Worm (Caenorhabditis elegans) whole organism, early embryonic: ENCODE data around the gene catp-4.

Experiments used
- B0310.2 ChIP-seq: sonication (generic microtip); optimal IDR thresholded peaks from 2 replicates; lab custom pipeline; 2016; ENCODE audit warnings: mild to moderate bottlenecking, missing genetic modification characterization, missing compliant biosample characterization
- F13C5.2 ChIP-seq: sonication (generic microtip); optimal IDR thresholded peaks from 2 replicates; lab custom pipeline; 2017; ENCODE audit warnings: mild to moderate bottlenecking, missing genetic modification characterization, inconsistent platforms, missing compliant biosample characterization
- aly-1 ChIP-seq: sonication (generic microtip); optimal IDR thresholded peaks from 2 replicates; lab custom pipeline; 2016; ENCODE audit warnings: missing genetic modification characterization, missing compliant biosample characterization
- ama-1 ChIP-seq: fragments of 150-350 bp; optimal IDR thresholded peaks from 2 replicates; lab custom pipeline; 2014
- ceh-13 ChIP-seq: fragments of 200-800 bp; sonication (Bioruptor generic); optimal IDR thresholded peaks from 2 replicates; lab custom pipeline; 2018; ENCODE audit warnings: mild to moderate bottlenecking, missing genetic modification characterization, missing compliant biosample characterization
- ceh-36 ChIP-seq: sonication (generic microtip); optimal IDR thresholded peaks from 2 replicates; lab custom pipeline; 2016; ENCODE audit warnings: missing genetic modification characterization, inconsistent platforms, missing compliant biosample characterization
- ets-7 ChIP-seq: sonication (generic microtip); optimal IDR thresholded peaks from 2 replicates; lab custom pipeline; 2016; ENCODE audit warnings: missing genotype, missing genetic modification characterization, missing compliant biosample characterization
- flt-1 ChIP-seq: fragments of 200-800 bp; sonication (Bioruptor generic); IDR thresholded peaks from 2 replicates; pipeline ENCODE4 v1.3.6; 2022; ENCODE audit warnings: missing genetic modification characterization, missing compliant biosample characterization
- hmbx-1 ChIP-seq: sonication (generic microtip); optimal IDR thresholded peaks from 2 replicates; lab custom pipeline; 2016; ENCODE audit warnings: mild to moderate bottlenecking, missing genetic modification characterization, missing compliant biosample characterization
- hmg-4 ChIP-seq: fragments of 200-800 bp; sonication (Bioruptor generic); optimal IDR thresholded peaks from 2 replicates; lab custom pipeline; 2018; ENCODE audit warnings: mild to moderate bottlenecking, missing genetic modification characterization, missing compliant biosample characterization
- hnd-1 ChIP-seq: sonication (generic microtip); optimal IDR thresholded peaks from 2 replicates; lab custom pipeline; 2016; ENCODE audit warnings: missing genetic modification characterization, missing compliant biosample characterization
- pes-1 ChIP-seq: fragments of 200-800 bp; sonication (Bioruptor generic); IDR thresholded peaks from 2 replicates; pipeline ENCODE4 v1.3.6; 2022; ENCODE audit warnings: missing genetic modification reagents, missing genetic modification characterization, missing compliant biosample characterization
- scrt-1 ChIP-seq: fragments of 200-800 bp; sonication (Bioruptor generic); IDR thresholded peaks from 2 replicates; pipeline ENCODE4 v1.3.6; 2022; ENCODE audit warnings: missing genetic modification characterization, missing compliant biosample characterization
- sea-1 ChIP-seq: fragments of 200-800 bp; sonication (Bioruptor generic); conservative IDR thresholded peaks from 2 replicates; pipeline ENCODE4 v1.3.6; 2022; ENCODE audit warnings: missing genetic modification characterization, missing compliant biosample characterization
- tbx-11 ChIP-seq: fragments of 200-800 bp; sonication (Bioruptor generic); IDR thresholded peaks from 2 replicates; pipeline ENCODE4 v1.3.6; 2022; ENCODE audit warnings: missing genetic modification characterization, missing compliant biosample characterization
- tbx-37 ChIP-seq: fragments of 200-800 bp; sonication (Bioruptor generic); conservative IDR thresholded peaks from 2 replicates; pipeline ENCODE4 v1.3.6; 2022; ENCODE audit warnings: missing genetic modification reagents, missing genetic modification characterization, missing compliant biosample characterization
- tra-4 ChIP-seq: sonication (generic microtip); optimal IDR thresholded peaks from 2 replicates; lab custom pipeline; 2017; ENCODE audit warnings: missing genetic modification characterization, missing compliant biosample characterization

catp-4 gene

DNA sequence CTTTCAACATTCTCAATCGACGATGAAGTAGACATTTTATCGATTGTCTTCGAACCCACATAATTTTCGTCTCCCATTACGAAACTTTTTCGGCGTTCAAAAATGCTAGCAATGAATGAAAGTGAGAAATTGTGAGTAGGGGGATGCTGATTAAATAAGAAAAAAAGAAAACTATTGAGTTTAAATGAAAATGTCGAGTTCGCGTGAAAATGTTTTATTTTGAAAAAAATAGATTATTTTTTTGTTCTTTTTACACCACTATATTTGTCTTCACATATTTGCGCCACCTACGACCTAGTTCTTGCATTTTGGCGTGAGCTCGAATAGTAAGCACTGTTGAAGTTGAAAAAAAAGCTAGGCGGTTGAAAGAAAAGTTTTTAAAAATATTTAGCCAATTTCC, 11.2 kb upstream of the catp-4 start, which contains the start of gene C01G12.3:
C01G12.3 (minus strand) TSS at position 101 of the 400 bp plus-strand sequence.
- no peak for TF ChIP-seq tra-4 (tag; lab: Kevin White, UChicago)
- no peak for TF ChIP-seq pes-1 (GFP tag; lab: Robert Waterston, UW)
- TF ChIP-seq tbx-11 (GFP tag; lab: Robert Waterston, UW) = no peak
- TF ChIP-seq hnd-1 (tag; lab: Kevin White, UChicago) = no peak
- no peak for TF ChIP-seq tbx-37 (GFP tag; lab: Robert Waterston, UW)
- no peak for TF ChIP-seq ama-1 (lab: Kevin White, UChicago)
- TF ChIP-seq flt-1 = no peak
- no peak for TF ChIP-seq F13C5.2 (tag; lab: Kevin White, UChicago)
- TF ChIP-seq ceh-36 (tag; lab: Kevin White, UChicago) = no peak
- no peak for TF ChIP-seq sea-1
- no peak for TF ChIP-seq aly-1 (tag; lab: Kevin White, UChicago)
- TF ChIP-seq ceh-13 (GFP tag; lab: Kevin White, UChicago) = no peak
- no peak for TF ChIP-seq ets-7 (tag; lab: Kevin White, UChicago)
- no peak for TF ChIP-seq B0310.2 (tag; lab: Kevin White, UChicago)
- no peak for TF ChIP-seq hmg-4 (GFP tag; lab: Kevin White, UChicago)
- TF ChIP-seq scrt-1 (GFP tag; lab: Robert Waterston, UW) = no peak
- TF ChIP-seq hmbx-1 (tag; lab: Kevin White, UChicago) = no peak

DNA sequence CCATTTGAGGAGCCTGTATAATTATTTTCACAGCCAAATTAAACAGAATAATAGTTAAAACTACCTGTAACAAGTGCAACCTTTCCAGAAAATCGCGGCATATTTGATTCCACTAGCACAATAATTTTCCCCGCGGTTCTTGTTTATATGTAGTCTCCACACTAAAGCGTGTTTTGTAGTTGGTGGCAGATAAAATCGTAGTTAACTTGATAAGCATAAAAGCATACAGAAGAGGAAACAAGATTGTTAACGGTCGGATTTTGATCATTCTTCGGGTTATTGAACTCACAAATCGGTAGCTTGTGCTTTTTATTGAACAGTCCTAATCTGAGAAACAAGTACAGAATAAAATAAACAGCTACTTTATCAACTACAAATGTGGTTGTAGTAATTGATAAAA, 6.0 kb upstream of the catp-4 start, which contains the start of gene C01G12.5:
C01G12.5 (minus strand) TSS at position 101 of the 400 bp plus-strand sequence.
- TF ChIP-seq hmbx-1 (tag; lab: Kevin White, UChicago) = no peak
- no peak for TF ChIP-seq B0310.2 (tag; lab: Kevin White, UChicago)
- TF ChIP-seq sea-1 = no peak
- TF ChIP-seq tra-4 (tag; lab: Kevin White, UChicago) = no peak
- no peak for TF ChIP-seq ceh-13 (GFP tag; lab: Kevin White, UChicago)
- no peak for TF ChIP-seq ets-7 (tag; lab: Kevin White, UChicago)
- TF ChIP-seq ama-1 (lab: Kevin White, UChicago) = no peak
- TF ChIP-seq scrt-1 (GFP tag; lab: Robert Waterston, UW) = no peak
- TF ChIP-seq flt-1 = no peak
- TF ChIP-seq tbx-11 (GFP tag; lab: Robert Waterston, UW) = no peak
- no peak for TF ChIP-seq tbx-37 (GFP tag; lab: Robert Waterston, UW)
- TF ChIP-seq pes-1 (GFP tag; lab: Robert Waterston, UW) = no peak
- no peak for TF ChIP-seq hmg-4 (GFP tag; lab: Kevin White, UChicago)
- TF ChIP-seq ceh-36 (tag; lab: Kevin White, UChicago) = no peak
- no peak for TF ChIP-seq F13C5.2 (tag; lab: Kevin White, UChicago)
- no peak for TF ChIP-seq aly-1 (tag; lab: Kevin White, UChicago)

DNA sequence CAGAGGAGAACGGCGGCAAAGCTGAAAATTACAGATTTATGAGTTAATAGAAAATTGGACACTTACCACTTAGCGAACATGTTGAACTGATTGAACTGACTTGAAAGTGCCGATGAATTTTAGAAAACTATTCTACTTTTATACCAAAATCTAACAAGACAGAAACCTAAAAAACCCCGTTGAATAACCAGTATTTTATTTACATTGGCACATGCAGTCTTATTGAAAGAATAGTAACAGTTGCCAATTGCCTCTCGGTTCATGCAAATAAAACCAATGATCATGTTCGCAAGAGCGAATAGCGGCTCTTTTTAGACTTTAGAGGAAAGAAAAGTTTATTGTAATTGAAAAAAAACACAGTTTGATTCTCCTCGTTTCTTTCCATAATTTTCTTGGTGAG, 5.2 kb upstream of the catp-4 start, which contains the start of gene nspb-10:
nspb-10 (minus strand) TSS at position 101 of the 400 bp plus-strand sequence.
- no peak for TF ChIP-seq tbx-11 (GFP tag; lab: Robert Waterston, UW)
- TF ChIP-seq tra-4 (tag; lab: Kevin White, UChicago) = no peak
- no peak for TF ChIP-seq pes-1 (GFP tag; lab: Robert Waterston, UW)
- TF ChIP-seq B0310.2 (tag; lab: Kevin White, UChicago) = no peak
- TF ChIP-seq hmbx-1 (tag; lab: Kevin White, UChicago) = no peak
- TF ChIP-seq ama-1 (lab: Kevin White, UChicago) = no peak

DNA sequence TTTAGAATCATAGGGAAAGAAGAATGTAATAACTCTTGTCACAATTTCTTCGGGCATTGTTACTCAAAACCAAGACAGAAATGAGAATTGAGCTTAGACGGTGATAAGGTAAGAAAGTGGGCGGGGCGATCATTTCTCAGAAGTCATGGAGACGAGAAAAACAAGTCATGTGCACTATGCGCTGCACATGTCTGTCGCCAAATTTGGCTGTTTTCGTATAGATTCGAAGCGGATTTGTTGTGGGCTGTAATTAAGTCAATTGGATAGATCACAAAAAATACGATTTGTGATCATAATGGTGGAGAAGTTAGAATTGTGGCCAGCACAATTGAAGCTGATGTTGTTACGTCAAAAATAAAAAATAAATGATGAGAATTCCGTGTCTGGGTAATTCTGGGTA, 1.7 kb upstream of the catp-4 start, which contains the start of gene C01G12.7:
C01G12.7 (minus strand) TSS at position 195 of the 400 bp plus-strand sequence.
- TF ChIP-seq hnd-1 (tag; lab: Kevin White, UChicago) (no peak), tbx-11 (GFP tag; lab: Robert Waterston, UW) (no peak), F13C5.2 (tag; lab: Kevin White, UChicago) (no peak), tra-4 (tag; lab: Kevin White, UChicago) (no peak), flt-1 (no peak), scrt-1 (GFP tag; lab: Robert Waterston, UW) (no peak)

DNA sequence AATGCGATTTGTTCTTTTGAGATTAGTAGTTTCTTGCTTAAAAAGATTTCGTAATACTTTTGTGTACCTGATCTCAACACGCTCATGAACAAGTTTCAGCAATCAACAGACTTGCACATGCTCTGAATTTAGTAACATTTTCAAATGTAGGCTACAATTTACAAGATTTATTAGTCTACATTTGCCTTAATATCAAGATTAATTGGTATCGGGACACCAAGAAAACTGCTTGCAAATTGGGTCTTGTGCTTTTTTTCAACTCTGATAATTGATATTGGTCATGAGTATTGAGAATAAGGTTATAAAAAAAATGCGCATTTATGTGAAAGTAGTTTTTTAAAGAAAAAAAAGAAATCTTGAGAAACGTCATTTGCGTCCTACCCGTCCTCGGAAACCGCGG, 752 bp upstream of the catp-4 start:
- TF ChIP-seq aly-1 (tag; lab: Kevin White, UChicago) = no peak
- TF ChIP-seq tbx-11 (GFP tag; lab: Robert Waterston, UW) = no peak
- TF ChIP-seq scrt-1 (GFP tag; lab: Robert Waterston, UW) = no peak
- no peak for TF ChIP-seq F13C5.2 (tag; lab: Kevin White, UChicago)
- TF ChIP-seq sea-1 = no peak
- TF ChIP-seq tra-4 (tag; lab: Kevin White, UChicago) = no peak
- no peak for TF ChIP-seq hnd-1 (tag; lab: Kevin White, UChicago)
- TF ChIP-seq pes-1 (GFP tag; lab: Robert Waterston, UW) = no peak
- no peak for TF ChIP-seq ceh-36 (tag; lab: Kevin White, UChicago)
- no peak for TF ChIP-seq B0310.2 (tag; lab: Kevin White, UChicago)
- TF ChIP-seq flt-1 = no peak
- no peak for TF ChIP-seq hmg-4 (GFP tag; lab: Kevin White, UChicago)
- TF ChIP-seq ceh-13 (GFP tag; lab: Kevin White, UChicago) = no peak
- TF ChIP-seq hmbx-1 (tag; lab: Kevin White, UChicago) = no peak
- TF ChIP-seq ama-1 (lab: Kevin White, UChicago) = no peak
- no peak for TF ChIP-seq ets-7 (tag; lab: Kevin White, UChicago)
- no peak for TF ChIP-seq tbx-37 (GFP tag; lab: Robert Waterston, UW)

DNA sequence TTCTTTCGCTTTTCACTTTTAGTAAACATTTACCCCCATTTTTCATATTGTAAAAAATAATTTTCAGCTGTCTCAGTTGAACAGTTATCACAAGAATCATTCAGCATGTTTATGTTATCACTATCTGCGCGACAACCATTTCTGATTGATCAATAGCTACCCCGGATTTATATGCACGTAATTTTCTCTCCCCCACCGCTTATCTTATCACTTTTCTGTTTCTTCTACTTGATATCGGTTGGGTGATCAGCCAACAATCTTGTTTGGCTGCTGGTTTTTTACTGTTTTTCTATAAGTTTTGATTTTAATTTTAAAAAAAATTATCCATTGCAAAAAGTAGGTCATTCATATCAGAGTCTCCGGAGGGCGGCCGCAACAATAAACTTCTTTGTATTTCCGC, 4.4 kb downstream of the catp-4 start:
- TF ChIP-seq tbx-37 (GFP tag; lab: Robert Waterston, UW) (no peak), tbx-11 (GFP tag; lab: Robert Waterston, UW) (no peak), sea-1 (no peak), flt-1 (no peak), scrt-1 (GFP tag; lab: Robert Waterston, UW) (no peak), B0310.2 (tag; lab: Kevin White, UChicago) (no peak), hmbx-1 (tag; lab: Kevin White, UChicago) (no peak), tra-4 (tag; lab: Kevin White, UChicago) (no peak), pes-1 (GFP tag; lab: Robert Waterston, UW) (no peak), ets-7 (tag; lab: Kevin White, UChicago) (no peak), ama-1 (lab: Kevin White, UChicago) (no peak), hmg-4 (GFP tag; lab: Kevin White, UChicago) (no peak)
